Worm (Caenorhabditis elegans): Measurements from ENCODE around the gene sym-3.

Gene sym-3

ce11 chrX:5763904-5764303, 9.7 kb upstream of the sym-3 start:
- peak; percentile 48 for TF ChIP-seq C08G9.2 (tag; optimal IDR thresholded peaks at IDR 0.05)
- TF ChIP-seq tbx-2 (tag; optimal IDR thresholded peaks at IDR 0.05): peak; percentile 87
- TF ChIP-seq ceh-18 (tag; optimal IDR thresholded peaks at IDR 0.05): peak; percentile 12
- TF ChIP-seq ama-1 (optimal IDR thresholded peaks at IDR 0.05): no peak
- peak; percentile 51 for TF ChIP-seq unc-42 (tag; optimal IDR thresholded peaks at IDR 0.05)
- peak; percentile 28 for TF ChIP-seq ceh-31 (tag; optimal IDR thresholded peaks at IDR 0.05)
- TF ChIP-seq ceh-34 (tag; optimal IDR thresholded peaks at IDR 0.05): peak; percentile 53
- TF ChIP-seq fax-1 (tag; optimal IDR thresholded peaks at IDR 0.05): no peak
- TF ChIP-seq fkh-6 (tag; optimal IDR thresholded peaks at IDR 0.05): peak; percentile 45
- no peak for TF ChIP-seq rnt-1 (tag; optimal IDR thresholded peaks at IDR 0.05)
- peak; percentile 66 for TF ChIP-seq nfya-1 (tag; optimal IDR thresholded peaks at IDR 0.05)
- peak; percentile 76 for TF ChIP-seq unc-55 (GFP tag; optimal IDR thresholded peaks at IDR 0.05)
- TF ChIP-seq unc-3 (GFP tag; conservative IDR thresholded peaks at IDR 0.05): no peak
- no peak for TF ChIP-seq unc-3 (tag; optimal IDR thresholded peaks at IDR 0.05)
- TF ChIP-seq ceh-14 (tag; optimal IDR thresholded peaks at IDR 0.05): peak; percentile 32
- peak; percentile 48 for TF ChIP-seq syd-9 (tag; optimal IDR thresholded peaks at IDR 0.05)
- no peak for TF ChIP-seq pha-2 (tag; optimal IDR thresholded peaks at IDR 0.05)
- peak; percentile 20 for TF ChIP-seq dve-1 (tag; optimal IDR thresholded peaks at IDR 0.05)
- TF ChIP-seq hlh-30 (tag; optimal IDR thresholded peaks at IDR 0.05; ENCODE audit: insufficient read depth): peak; percentile 70
- TF ChIP-seq ref-2 (tag; optimal IDR thresholded peaks at IDR 0.05): peak; percentile 7
- TF ChIP-seq hlh-8 (tag; optimal IDR thresholded peaks at IDR 0.05): no peak
- TF ChIP-seq sdc-2 (tag; optimal IDR thresholded peaks at IDR 0.05): peak; percentile 72
- TF ChIP-seq mec-3 (tag; optimal IDR thresholded peaks at IDR 0.05; ENCODE audit: borderline replicate concordance): peak; percentile 56
- peak; percentile 24 for TF ChIP-seq ceh-2 (tag; optimal IDR thresholded peaks at IDR 0.05)
- peak; percentile 27 for TF ChIP-seq elt-2 (tag; optimal IDR thresholded peaks at IDR 0.05)

ce11 chrX:5764739-5765138, 8.8 kb upstream of the sym-3 start:
- TF ChIP-seq fax-1 (tag; optimal IDR thresholded peaks at IDR 0.05) (no peak), ahr-1 (tag; optimal IDR thresholded peaks at IDR 0.05) (no peak), C38D4.7 (GFP tag; optimal IDR thresholded peaks at IDR 0.05) (no peak), hlh-15 (tag; optimal IDR thresholded peaks at IDR 0.05) (no peak), ceh-9 (tag; optimal IDR thresholded peaks at IDR 0.05) (no peak), C08G9.2 (tag; optimal IDR thresholded peaks at IDR 0.05) (no peak), tbx-7 (tag; optimal IDR thresholded peaks at IDR 0.05) (no peak), tbx-2 (tag; optimal IDR thresholded peaks at IDR 0.05) (peak; percentile 42), lin-11 (tag; optimal IDR thresholded peaks at IDR 0.05) (no peak), odd-2 (tag; optimal IDR thresholded peaks at IDR 0.05) (no peak), sox-2 (GFP tag; IDR thresholded peaks at IDR 0.05) (no peak), Y22D7AL.16 (tag; optimal IDR thresholded peaks at IDR 0.05) (no peak), F13H6.1 (tag; optimal IDR thresholded peaks at IDR 0.05) (no peak), ceh-6 (GFP tag; optimal IDR thresholded peaks at IDR 0.05) (no peak), zip-5 (tag; optimal IDR thresholded peaks at IDR 0.05) (no peak), pha-2 (tag; optimal IDR thresholded peaks at IDR 0.05) (no peak), ceh-22 (tag; optimal IDR thresholded peaks at IDR 0.05) (no peak), T23F11.4 (GFP tag; optimal IDR thresholded peaks at IDR 0.05) (no peak), fkh-10 (GFP tag; optimal IDR thresholded peaks at IDR 0.05) (no peak), ceh-34 (tag; optimal IDR thresholded peaks at IDR 0.05) (no peak), ttx-3 (tag; optimal IDR thresholded peaks at IDR 0.05) (no peak), pax-1 (tag; optimal IDR thresholded peaks at IDR 0.05) (no peak), sox-4 (tag; optimal IDR thresholded peaks at IDR 0.05) (peak; percentile 10), elt-4 (tag; optimal IDR thresholded peaks at IDR 0.05) (no peak), hlh-30 (tag; optimal IDR thresholded peaks at IDR 0.05; ENCODE audit: insufficient read depth) (no peak), ref-2 (tag; optimal IDR thresholded peaks at IDR 0.05) (peak; percentile 68), elt-2 (tag; optimal IDR thresholded peaks at IDR 0.05) (no peak), ceh-31 (tag; optimal IDR thresholded peaks at IDR 0.05) (peak; percentile 42), syd-9 (tag; optimal IDR thresholded peaks at IDR 0.05) (no peak), dve-1 (tag; optimal IDR thresholded peaks at IDR 0.05) (no peak), hlh-6 (tag; optimal IDR thresholded peaks at IDR 0.05) (peak; percentile 29), ceh-19 (GFP tag; optimal IDR thresholded peaks at IDR 0.05) (no peak), ceh-18 (tag; optimal IDR thresholded peaks at IDR 0.05) (peak; percentile 23), sdc-2 (tag; optimal IDR thresholded peaks at IDR 0.05) (peak; percentile 43), fkh-6 (tag; optimal IDR thresholded peaks at IDR 0.05) (no peak), pros-1 (tag; optimal IDR thresholded peaks at IDR 0.05) (no peak), mec-3 (tag; optimal IDR thresholded peaks at IDR 0.05; ENCODE audit: borderline replicate concordance) (no peak), ceh-48 (tag; optimal IDR thresholded peaks at IDR 0.05) (no peak), unc-86 (tag; optimal IDR thresholded peaks at IDR 0.05) (no peak), hlh-13 (GFP tag; optimal IDR thresholded peaks at IDR 0.05) (no peak)

All from whole organism, late embryonic.